Worm (Caenorhabditis elegans): ENCODE results near the gene C38C6.3.

The C38C6.3 gene

ce11 chrII:14635179-14635578 is 2.3 kb downstream of the C38C6.3 start (continued):
- TF ChIP-seq ets-5 (GFP tag; IDR thresholded peaks at IDR 0.05) (0 out of 2 replicates have a peak, but pooled peaks have one; percentile 47), alr-1 (tag; optimal IDR thresholded peaks at IDR 0.05; ENCODE audit: borderline replicate concordance) (no peak), efl-1 (optimal IDR thresholded peaks at IDR 0.05) (peak; percentile 49 to 50), efl-1 (GFP tag; optimal IDR thresholded peaks at IDR 0.05 in 1 of 2) (peak; percentile 34 to 94), fkh-8 (tag; optimal IDR thresholded peaks at IDR 0.05) (peak; percentile 39), grh-1 (GFP tag; IDR thresholded peaks at IDR 0.05) (no peak), ceh-8 (GFP tag; optimal IDR thresholded peaks at IDR 0.05) (peak; percentile 29), lir-3 (tag; optimal IDR thresholded peaks at IDR 0.05; ENCODE audit: poor library complexity) (peak; percentile 21), fkh-4 (tag; optimal IDR thresholded peaks at IDR 0.05; ENCODE audit: borderline replicate concordance) (no peak), snpc-4 (tag; optimal IDR thresholded peaks at IDR 0.05) (peak; percentile 90), elt-2 (tag; optimal IDR thresholded peaks at IDR 0.05) (no peak), lin-35 (GFP tag; optimal IDR thresholded peaks at IDR 0.05) (peak; percentile 52 to 69), ama-1 (optimal IDR thresholded peaks at IDR 0.05) (no peak), nhr-71 (tag; optimal IDR thresholded peaks at IDR 0.05) (no peak), lin-39 (tag; optimal IDR thresholded peaks at IDR 0.05) (no peak), ztf-4 (tag; optimal IDR thresholded peaks at IDR 0.05) (no peak), lin-14 (GFP tag; optimal IDR thresholded peaks at IDR 0.05) (no peak), hlh-4 (tag; optimal IDR thresholded peaks at IDR 0.05) (no peak), sptf-1 (tag; optimal IDR thresholded peaks at IDR 0.05) (no peak), aly-2 (tag; optimal IDR thresholded peaks at IDR 0.05) (no peak), mdl-1 (tag; optimal IDR thresholded peaks at IDR 0.05) (peak in 1 of 2 experiments; percentile 21), blmp-1 (tag; optimal IDR thresholded peaks at IDR 0.05) (no peak), lsy-2 (tag; optimal IDR thresholded peaks at IDR 0.05) (no peak), hlh-17 (GFP tag; optimal IDR thresholded peaks at IDR 0.05; ENCODE audit: borderline replicate concordance) (no peak), hpl-2 (GFP tag; optimal IDR thresholded peaks at IDR 0.05) (no peak), dsc-1 (tag; optimal IDR thresholded peaks at IDR 0.05) (peak; percentile 45), mab-9 (GFP tag; IDR thresholded peaks at IDR 0.05) (no peak), nhr-47 (tag; optimal IDR thresholded peaks at IDR 0.05) (no peak), nhr-90 (tag; optimal IDR thresholded peaks at IDR 0.05; ENCODE audit: poor library complexity) (peak; percentile 39), nhr-19 (GFP tag; conservative IDR thresholded peaks at IDR 0.05) (peak; percentile 66)

- TF ChIP-seq dsc-1 (tag; optimal IDR thresholded peaks at IDR 0.05) (peak; percentile 23), snpc-4 (tag; optimal IDR thresholded peaks at IDR 0.05) (peak; percentile 89), efl-1 (optimal IDR thresholded peaks at IDR 0.05) (peak in 1 of 2 experiments; percentile 12), efl-1 (GFP tag; optimal IDR thresholded peaks at IDR 0.05 in 1 of 2) (peak in 1 of 2 experiments; percentile 21), swsn-7 (tag; optimal IDR thresholded peaks at IDR 0.05) (peak; percentile 14), nhr-19 (GFP tag; conservative IDR thresholded peaks at IDR 0.05) (peak; percentile 79), nhr-71 (tag; optimal IDR thresholded peaks at IDR 0.05) (peak; percentile 22), lin-14 (GFP tag; optimal IDR thresholded peaks at IDR 0.05) (peak; percentile 21), nhr-90 (tag; optimal IDR thresholded peaks at IDR 0.05; ENCODE audit: poor library complexity) (peak; percentile 3), grh-1 (GFP tag; IDR thresholded peaks at IDR 0.05) (peak; percentile 21; the same call in 1 of the 2 replicates), nhr-47 (tag; optimal IDR thresholded peaks at IDR 0.05) (peak; percentile 44)
Measured at ce11 chrII:14635895-14636294, 3.0 kb downstream of the C38C6.3 start.

ce11 chrII:14636737-14637136 is 3.8 kb downstream of the C38C6.3 start, which contains the start of gene sre-13:
sre-13 (minus strand) TSS chrII:14636837.
- TF ChIP-seq nhr-11 (tag; optimal IDR thresholded peaks at IDR 0.05) (no peak), unc-62 (GFP tag; optimal IDR thresholded peaks at IDR 0.05) (no peak), egl-13 (tag; optimal IDR thresholded peaks at IDR 0.05) (no peak)

ce11 chrII:14641387-14641786 is 8.5 kb downstream of the C38C6.3 start:
- TF ChIP-seq nhr-90 (tag; optimal IDR thresholded peaks at IDR 0.05; ENCODE audit: poor library complexity) (peak; percentile 46), snpc-4 (tag; optimal IDR thresholded peaks at IDR 0.05) (peak; percentile 91), nhr-47 (tag; optimal IDR thresholded peaks at IDR 0.05) (peak; percentile 29), nhr-71 (tag; optimal IDR thresholded peaks at IDR 0.05) (peak; percentile 23), nhr-19 (GFP tag; conservative IDR thresholded peaks at IDR 0.05) (peak; percentile 58), lin-14 (GFP tag; optimal IDR thresholded peaks at IDR 0.05) (peak; percentile 10)
